Worm (Caenorhabditis elegans): ENCODE data around the gene bath-2.
"Not testable (repeated sequence)": the region's sequence is repeated elsewhere in the genome, so short reads cannot be mapped to it uniquely, and the experiment has no call there.

bath-2 gene

DNA sequence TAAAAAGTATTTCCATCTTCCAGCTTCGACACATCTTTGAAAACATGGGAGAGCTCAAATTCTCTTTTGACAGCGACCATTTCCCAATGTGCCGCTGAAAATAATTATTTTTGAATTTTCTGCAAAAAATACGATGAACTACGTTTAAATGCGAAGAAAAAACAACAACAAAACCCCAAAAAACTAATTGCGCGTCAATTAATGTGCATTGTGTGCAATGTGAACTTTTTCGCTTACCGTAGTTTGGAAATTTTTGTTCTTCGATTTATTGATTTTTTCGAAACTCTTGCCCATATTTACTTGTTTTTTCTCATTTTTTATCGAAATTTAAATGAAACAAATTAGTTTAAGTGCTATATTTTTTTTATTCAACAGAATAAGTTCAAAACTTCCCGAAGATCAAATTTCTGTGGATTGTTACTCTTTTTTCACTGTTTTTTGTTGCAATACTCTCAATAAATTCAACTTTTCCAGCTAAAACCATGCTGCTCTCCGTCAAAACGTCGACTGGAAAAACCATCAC is at the start of gene bath-2, which contains the start of gene F52C6.4:
TSS of gene bath-2 (minus strand) at position 101 of the 523 bp plus-strand sequence.
TSS of gene F52C6.4 (plus strand) at position 473 of the 523 bp plus-strand sequence.
- TF ChIP-seq klf-2 (GFP tag; conservative IDR thresholded peaks at IDR 0.05) (no peak), cog-1 (tag; optimal IDR thresholded peaks at IDR 0.05) (no peak)

ce11 chrII:1955568-1955967 is 33.0 kb upstream of the bath-2 start, which contains the start of gene math-49:
TSS of gene math-49 (minus strand) at chrII:1955668.
- TF ChIP-seq ztf-29 (GFP tag; IDR thresholded peaks at IDR 0.05); med-1 (GFP tag; optimal IDR thresholded peaks at IDR 0.05; ENCODE audit: insufficient read depth); tab-1 (GFP tag; IDR thresholded peaks at IDR 0.05): not testable (repeated sequence)

DNA sequence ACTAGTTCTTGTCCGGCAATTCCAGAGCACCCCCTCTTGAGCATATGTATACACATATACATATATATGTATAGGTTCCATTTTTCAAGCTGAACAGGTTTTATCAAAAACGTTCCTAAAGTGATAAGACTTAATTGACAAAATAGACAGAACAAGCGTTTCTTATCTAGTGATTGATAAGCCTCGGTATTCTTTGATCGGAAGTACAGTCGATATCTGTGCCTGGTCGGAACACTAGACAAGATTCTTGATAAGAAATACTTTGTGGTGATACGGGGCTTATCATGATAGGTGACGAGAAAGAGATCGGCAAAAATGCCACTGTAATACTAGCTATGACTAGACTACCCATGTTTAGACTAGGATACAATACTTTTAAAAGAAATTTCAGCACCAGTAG is 26.6 kb upstream of the bath-2 start:
- TF ChIP-seq ztf-29 (GFP tag; IDR thresholded peaks at IDR 0.05) (no peak), T22C8.4 (GFP tag; IDR thresholded peaks at IDR 0.05) (no peak), ztf-23 (GFP tag; IDR thresholded peaks at IDR 0.05) (no peak), cog-1 (tag; optimal IDR thresholded peaks at IDR 0.05) (no peak)

- TF ChIP-seq ztf-23 (GFP tag; IDR thresholded peaks at IDR 0.05); ref-1 (GFP tag; conservative IDR thresholded peaks at IDR 0.05); klf-2 (GFP tag; conservative IDR thresholded peaks at IDR 0.05): not testable (repeated sequence)
Measured at ce11 chrII:1948393-1948792, 25.8 kb upstream of the bath-2 start, which contains the start of gene ZK250.2. TSS of gene ZK250.2 (plus strand) at chrII:1948693.

DNA sequence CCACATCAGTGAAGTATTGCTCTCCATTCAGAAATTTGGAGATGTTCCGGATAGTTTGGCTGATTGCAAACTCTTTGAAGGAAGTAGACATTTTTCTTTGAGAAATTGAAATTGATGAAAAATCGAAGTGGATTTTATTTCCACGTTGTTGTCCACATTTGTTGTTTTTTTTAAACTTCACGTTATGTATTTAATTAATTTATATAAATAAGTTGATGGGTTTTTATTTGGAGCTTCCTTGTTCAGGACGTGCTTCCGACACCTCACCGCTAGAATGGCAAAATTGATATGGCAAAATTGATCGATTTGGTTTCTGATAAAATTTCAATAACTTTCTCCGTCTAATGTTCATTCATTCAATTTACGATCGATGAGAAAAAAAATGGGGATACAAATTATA is 23.9 kb upstream of the bath-2 start, which contains the start of gene math-48:
TSS of gene math-48 (minus strand) at position 101 of the 400 bp plus-strand sequence.
- TF ChIP-seq klf-2 (GFP tag; conservative IDR thresholded peaks at IDR 0.05), result no peak

DNA sequence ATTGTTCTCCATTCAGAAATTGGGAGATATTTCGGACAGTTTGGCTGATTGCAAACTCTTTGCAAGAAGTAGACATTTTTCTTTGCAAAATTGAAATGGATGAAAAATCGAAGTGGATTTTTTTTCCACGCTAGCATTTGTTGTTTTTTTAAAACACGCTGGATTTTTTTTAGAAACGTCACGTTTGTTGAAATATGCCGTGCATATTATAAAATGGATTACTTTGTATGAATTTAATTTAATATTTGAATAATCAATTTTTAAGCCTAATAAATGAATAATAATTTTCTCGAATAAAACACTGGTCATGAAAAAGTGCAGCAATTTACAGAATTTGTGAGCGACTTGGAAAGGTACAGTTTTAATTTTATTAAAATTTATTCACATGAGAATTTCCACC is 22.5 kb upstream of the bath-2 start, which contains the start of gene ZK250.14:
TSS of gene ZK250.14 (minus strand) at position 101 of the 400 bp plus-strand sequence.
- TF ChIP-seq ref-1 (GFP tag; conservative IDR thresholded peaks at IDR 0.05), result no peak
- no peak for TF ChIP-seq flt-1 (GFP tag; IDR thresholded peaks at IDR 0.05)
- no peak for TF ChIP-seq T22C8.4 (GFP tag; IDR thresholded peaks at IDR 0.05)
- TF ChIP-seq klf-2 (GFP tag; conservative IDR thresholded peaks at IDR 0.05), result no peak
- TF ChIP-seq med-1 (GFP tag; optimal IDR thresholded peaks at IDR 0.05; ENCODE audit: insufficient read depth), result no peak
- TF ChIP-seq ztf-23 (GFP tag; IDR thresholded peaks at IDR 0.05), result no peak
- no peak for TF ChIP-seq tab-1 (GFP tag; IDR thresholded peaks at IDR 0.05)
- TF ChIP-seq cog-1 (tag; optimal IDR thresholded peaks at IDR 0.05), result no peak
- no peak for TF ChIP-seq ztf-29 (GFP tag; IDR thresholded peaks at IDR 0.05)

ce11 chrII:1939652-1940051 is 17.1 kb upstream of the bath-2 start, which contains the start of gene ZK250.13:
TSS of gene ZK250.13 (minus strand) at chrII:1939752.
- no peak for TF ChIP-seq med-1 (GFP tag; optimal IDR thresholded peaks at IDR 0.05; ENCODE audit: insufficient read depth)
- TF ChIP-seq flt-1 (GFP tag; IDR thresholded peaks at IDR 0.05), result no peak
- no peak for TF ChIP-seq klf-2 (GFP tag; conservative IDR thresholded peaks at IDR 0.05)
- TF ChIP-seq tab-1 (GFP tag; IDR thresholded peaks at IDR 0.05), result no peak
- no peak for TF ChIP-seq T22C8.4 (GFP tag; IDR thresholded peaks at IDR 0.05)
- TF ChIP-seq ref-1 (GFP tag; conservative IDR thresholded peaks at IDR 0.05), result no peak
- TF ChIP-seq ztf-23 (GFP tag; IDR thresholded peaks at IDR 0.05), result no peak
- no peak for TF ChIP-seq ztf-29 (GFP tag; IDR thresholded peaks at IDR 0.05)
- no peak for TF ChIP-seq cog-1 (tag; optimal IDR thresholded peaks at IDR 0.05)

ce11 chrII:1928578-1928977 is 6.0 kb upstream of the bath-2 start:
- TF ChIP-seq tab-1 (GFP tag; IDR thresholded peaks at IDR 0.05) (no peak), ztf-23 (GFP tag; IDR thresholded peaks at IDR 0.05) (no peak), ztf-29 (GFP tag; IDR thresholded peaks at IDR 0.05) (no peak), T22C8.4 (GFP tag; IDR thresholded peaks at IDR 0.05) (no peak), cog-1 (tag; optimal IDR thresholded peaks at IDR 0.05) (no peak), flt-1 (GFP tag; IDR thresholded peaks at IDR 0.05) (no peak), ref-1 (GFP tag; conservative IDR thresholded peaks at IDR 0.05) (no peak), med-1 (GFP tag; optimal IDR thresholded peaks at IDR 0.05; ENCODE audit: insufficient read depth) (no peak), klf-2 (GFP tag; conservative IDR thresholded peaks at IDR 0.05) (no peak)

- TF ChIP-seq tab-1 (GFP tag; IDR thresholded peaks at IDR 0.05) (no peak), flt-1 (GFP tag; IDR thresholded peaks at IDR 0.05) (no peak), ztf-23 (GFP tag; IDR thresholded peaks at IDR 0.05) (no peak), ref-1 (GFP tag; conservative IDR thresholded peaks at IDR 0.05) (no peak), ztf-29 (GFP tag; IDR thresholded peaks at IDR 0.05) (no peak), cog-1 (tag; optimal IDR thresholded peaks at IDR 0.05) (no peak), T22C8.4 (GFP tag; IDR thresholded peaks at IDR 0.05) (no peak), med-1 (GFP tag; optimal IDR thresholded peaks at IDR 0.05; ENCODE audit: insufficient read depth) (no peak), klf-2 (GFP tag; conservative IDR thresholded peaks at IDR 0.05) (no peak)
Measured at ce11 chrII:1926162-1926561, 3.6 kb upstream of the bath-2 start, which contains the start of gene F52C6.2. TSS of gene F52C6.2 (plus strand) at chrII:1926462.

- TF ChIP-seq med-1 (GFP tag; optimal IDR thresholded peaks at IDR 0.05; ENCODE audit: insufficient read depth) (no peak), flt-1 (GFP tag; IDR thresholded peaks at IDR 0.05) (no peak)
Measured at ce11 chrII:1924459-1924858, 1.9 kb upstream of the bath-2 start, which contains the start of gene F52C6.3. TSS of gene F52C6.3 (plus strand) at chrII:1924759.

DNA sequence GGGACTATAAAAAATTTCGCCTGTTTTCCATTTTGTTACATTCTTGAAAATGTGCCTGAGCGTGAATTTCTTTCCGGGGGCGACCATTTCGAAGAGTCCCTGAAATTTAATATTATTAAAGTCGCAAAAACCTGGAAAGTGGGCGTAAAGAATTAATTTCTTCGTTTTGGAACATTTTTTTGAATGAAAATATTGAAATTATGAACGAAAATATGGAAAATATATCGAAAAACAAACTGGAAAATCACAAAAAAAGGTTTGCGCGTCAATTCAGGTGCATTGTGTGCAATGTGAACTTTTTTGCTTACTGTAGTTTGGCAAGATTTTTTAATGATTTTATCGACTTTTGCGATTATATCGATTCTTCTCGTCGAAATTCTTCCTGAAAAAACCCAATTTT is 1.5 kb downstream of the bath-2 start, which contains the start of gene bath-7:
TSS of gene bath-7 (minus strand) at position 101 of the 400 bp plus-strand sequence.
- TF ChIP-seq ztf-23 (GFP tag; IDR thresholded peaks at IDR 0.05) (no peak), ref-1 (GFP tag; conservative IDR thresholded peaks at IDR 0.05) (no peak), med-1 (GFP tag; optimal IDR thresholded peaks at IDR 0.05; ENCODE audit: insufficient read depth) (no peak), flt-1 (GFP tag; IDR thresholded peaks at IDR 0.05) (no peak), ztf-29 (GFP tag; IDR thresholded peaks at IDR 0.05) (no peak), T22C8.4 (GFP tag; IDR thresholded peaks at IDR 0.05) (no peak), klf-2 (GFP tag; conservative IDR thresholded peaks at IDR 0.05) (no peak), cog-1 (tag; optimal IDR thresholded peaks at IDR 0.05) (no peak), tab-1 (GFP tag; IDR thresholded peaks at IDR 0.05) (no peak)
